Fruit fly (Drosophila melanogaster): ENCODE measurements around the gene PAPLA1.

- TF ChIP-seq CG5204 (GFP tag; optimal IDR thresholded peaks at IDR 0.05) (no peak), CG11617 (GFP tag; optimal IDR thresholded peaks at IDR 0.05) (no peak), tj (GFP tag; optimal IDR thresholded peaks at IDR 0.05) (peak; percentile 0), Mnt (GFP tag; optimal IDR thresholded peaks at IDR 0.05) (peak; percentile 3), toe (GFP tag; optimal IDR thresholded peaks at IDR 0.05) (no peak), ovo (GFP tag; optimal IDR thresholded peaks at IDR 0.05) (no peak), CG1620 (GFP tag; optimal IDR thresholded peaks at IDR 0.05) (no peak), cic (GFP tag; optimal IDR thresholded peaks at IDR 0.05) (no peak), Crg-1 (GFP tag; optimal IDR thresholded peaks at IDR 0.05) (no peak), Hr96 (GFP tag; optimal IDR thresholded peaks at IDR 0.05) (no peak)
Observed at dm6 chr2L:8123711-8124379, 35.6 kb downstream of the PAPLA1 start, which contains the start of the genes mon2 and CG8673.
